Worm (Caenorhabditis elegans) whole organism, L1 larva: Measurements from ENCODE around the gene mgl-1.

Experiments used
- alr-1 ChIP-seq: fragments of 200-800 bp; sonication (Bioruptor generic); optimal IDR thresholded peaks from 2 replicates; lab custom pipeline; 2018; ENCODE audit warnings: borderline replicate concordance, mild to moderate bottlenecking, missing genetic modification characterization, missing compliant biosample characterization
- egl-13 ChIP-seq: sonication (generic microtip); optimal IDR thresholded peaks from 2 replicates; lab custom pipeline; 2016; ENCODE audit warnings: missing genotype, missing genetic modification reagents, missing genetic modification characterization, missing compliant biosample characterization
- lin-15B ChIP-seq: fragments of 150-350 bp; sonication (generic microtip); optimal IDR thresholded peaks from 3 replicates; lab custom pipeline; 2014; ENCODE audit warnings: missing biosample characterization, missing genetic modification characterization
- lin-39 ChIP-seq: fragments of 150-350 bp; optimal IDR thresholded peaks from 2 replicates; lab custom pipeline; 2014; ENCODE audit warnings: missing biosample characterization, missing genetic modification reagents, missing genetic modification characterization
- nhr-11 ChIP-seq: fragments of 150-350 bp; optimal IDR thresholded peaks from 2 replicates; lab custom pipeline; 2014; ENCODE audit warnings: missing biosample characterization, missing genetic modification characterization
- nhr-12 ChIP-seq: sonication (generic microtip); optimal IDR thresholded peaks from 2 replicates; lab custom pipeline; 2017; ENCODE audit warnings: missing biosample characterization, missing genetic modification characterization
- nhr-76 ChIP-seq: sonication (generic microtip); optimal IDR thresholded peaks from 2 replicates; lab custom pipeline; 2017; ENCODE audit warnings: missing biosample characterization, missing genetic modification characterization
- nhr-90 ChIP-seq: sonication (generic microtip); optimal IDR thresholded peaks from 2 replicates; lab custom pipeline; 2016; ENCODE audit warnings: mild to moderate bottlenecking, missing genetic modification characterization, missing compliant biosample characterization; ENCODE audit not compliant: poor library complexity
- pax-3 ChIP-seq: fragments of 200-800 bp; sonication (Bioruptor generic); optimal IDR thresholded peaks from 2 replicates; lab custom pipeline; 2018; ENCODE audit warnings: mild to moderate bottlenecking, missing genetic modification characterization, moderate library complexity, missing compliant biosample characterization
- rnt-1 ChIP-seq: sonication (generic microtip); optimal IDR thresholded peaks from 2 replicates; lab custom pipeline; 2016; ENCODE audit warnings: mild to moderate bottlenecking, missing genetic modification characterization, moderate library complexity, missing compliant biosample characterization
- unc-98 ChIP-seq: fragments of 200-800 bp; sonication (Bioruptor generic); IDR thresholded peaks from 2 replicates; pipeline ENCODE4 v1.3.6; 2022; ENCODE audit warnings: missing genetic modification characterization, missing compliant biosample characterization
- zag-1 ChIP-seq: fragments of 150-350 bp; optimal IDR thresholded peaks from 2 replicates; lab custom pipeline; 2014; ENCODE audit warnings: missing biosample characterization, missing genetic modification characterization

DNA sequence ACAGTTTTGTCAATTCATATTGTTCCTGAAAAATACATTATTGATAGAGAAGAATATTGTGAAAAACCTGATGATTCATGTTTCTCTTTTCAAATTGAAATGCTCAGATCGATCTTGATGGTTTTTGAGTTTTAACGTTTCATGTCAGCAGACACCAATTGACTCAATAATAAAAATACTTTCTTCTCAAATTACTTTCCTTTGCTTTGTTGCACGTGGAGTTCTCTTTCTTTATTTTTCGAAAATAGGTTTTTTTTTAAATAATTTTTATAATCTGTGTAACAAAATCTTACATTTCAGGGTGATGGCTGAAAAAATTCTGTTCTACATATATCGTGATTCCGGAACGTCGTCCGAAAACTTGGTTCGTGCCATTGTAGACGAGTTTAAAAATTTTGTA lies 24.5 kb upstream of the mgl-1 start, which contains the start of gene F19C6.2:
- TF ChIP-seq lin-15B (tag; lab: Kevin White, UChicago), result no peak
- TF ChIP-seq lin-39, result no peak
- TF ChIP-seq zag-1 (tag; lab: Kevin White, UChicago), result no peak
- no peak for TF ChIP-seq nhr-76 (tag; lab: Kevin White, UChicago)
- TF ChIP-seq alr-1 (tag; lab: Kevin White, UChicago), result no peak
- TF ChIP-seq egl-13 (tag; lab: Kevin White, UChicago), result no peak
- no peak for TF ChIP-seq nhr-12
- TF ChIP-seq pax-3 (tag; lab: Kevin White, UChicago), result no peak
- TF ChIP-seq unc-98, result no peak
- TF ChIP-seq rnt-1 (tag; lab: Kevin White, UChicago), result no peak
- no peak for TF ChIP-seq nhr-11 (tag; lab: Kevin White, UChicago)
- no peak for TF ChIP-seq nhr-90 (tag; lab: Kevin White, UChicago)
